Fruit fly (Drosophila melanogaster) whole organism, embryonic: Measurements from ENCODE around the gene CG43796.

Source experiments
- Aef1 ChIP-seq: fragments of 200-800 bp; sonication (Bioruptor generic); IDR thresholded peaks from 3 replicates; pipeline ENCODE4 v1.3.6; 2022; ENCODE audit warnings: missing biosample characterization, missing genetic modification characterization
- CG10274 ChIP-seq: fragments of 200-800 bp; sonication (Bioruptor generic); optimal IDR thresholded peaks from 3 replicates; lab custom pipeline; 2017; ENCODE audit warnings: missing biosample characterization, mild to moderate bottlenecking, missing genetic modification characterization
- CG11093 ChIP-seq: fragments of 200-800 bp; sonication (Bioruptor generic); IDR thresholded peaks from 3 replicates; pipeline ENCODE4 v1.3.6; 2022; ENCODE audit warnings: missing biosample characterization, missing genetic modification characterization
- CG11696 ChIP-seq: fragments of 200-800 bp; sonication (Bioruptor generic); IDR thresholded peaks from 2 replicates; pipeline ENCODE4 v1.3.6; 2022; ENCODE audit warnings: missing biosample characterization, missing genetic modification characterization
- CG12104 ChIP-seq: fragments of 200-800 bp; sonication (Bioruptor generic); optimal IDR thresholded peaks from 3 replicates; lab custom pipeline; 2016; ENCODE audit warnings: missing biosample characterization, missing genetic modification characterization
- CG12769 ChIP-seq: fragments of 200-800 bp; sonication (Bioruptor generic); optimal IDR thresholded peaks from 2 replicates; lab custom pipeline; 2019; ENCODE audit warnings: missing biosample characterization, mild to moderate bottlenecking, missing genetic modification characterization, moderate library complexity
- CG13296 ChIP-seq: fragments of 200-800 bp; sonication (Bioruptor generic); optimal IDR thresholded peaks from 3 replicates; lab custom pipeline; 2018; ENCODE audit warnings: missing biosample characterization, mild to moderate bottlenecking, missing genetic modification characterization
- CG14667 ChIP-seq: fragments of 200-800 bp; sonication (Bioruptor generic); IDR thresholded peaks from 2 replicates; pipeline ENCODE4 v1.3.6; 2022; ENCODE audit warnings: missing biosample characterization, missing genetic modification characterization
- CG17328 ChIP-seq: fragments of 200-800 bp; sonication (Bioruptor generic); IDR thresholded peaks from 2 replicates; pipeline ENCODE4 v1.3.6; 2022; ENCODE audit warnings: missing biosample characterization, missing genetic modification characterization
- CG17912 ChIP-seq: fragments of 200-800 bp; sonication (Bioruptor generic); optimal IDR thresholded peaks from 2 replicates; lab custom pipeline; 2018; ENCODE audit warnings: missing biosample characterization, mild to moderate bottlenecking, missing genetic modification characterization
- CG33213 ChIP-seq: fragments of 200-800 bp; sonication (Bioruptor generic); optimal IDR thresholded peaks from 3 replicates; lab custom pipeline; 2016; ENCODE audit warnings: missing biosample characterization, missing genetic modification characterization
- CG4404 ChIP-seq: fragments of 200-800 bp; sonication (Bioruptor generic); IDR thresholded peaks from 2 replicates; pipeline ENCODE4 v1.3.6; 2022; ENCODE audit warnings: missing biosample characterization, missing genetic modification characterization
- CG6175 ChIP-seq: fragments of 200-800 bp; sonication (Bioruptor generic); IDR thresholded peaks from 3 replicates; pipeline ENCODE4 v1.3.6; 2022; ENCODE audit warnings: missing biosample characterization, missing genetic modification characterization
- CG6689 ChIP-seq: fragments of 200-800 bp; sonication (Bioruptor generic); IDR thresholded peaks from 2 replicates; pipeline ENCODE4 v1.3.6; 2022; ENCODE audit warnings: missing biosample characterization, missing genetic modification characterization
- CG6854 ChIP-seq: fragments of 200-800 bp; sonication (Bioruptor generic); optimal IDR thresholded peaks from 3 replicates; lab custom pipeline; 2017; ENCODE audit warnings: missing biosample characterization, mild to moderate bottlenecking, missing genetic modification characterization
- CG7556 ChIP-seq: fragments of 200-800 bp; sonication (Bioruptor generic); optimal IDR thresholded peaks from 2 replicates; lab custom pipeline; 2017; ENCODE audit warnings: missing biosample characterization, mild to moderate bottlenecking, missing genetic modification characterization
- CG7786 ChIP-seq: fragments of 200-800 bp; sonication (Bioruptor generic); optimal IDR thresholded peaks from 2 replicates; lab custom pipeline; 2016; ENCODE audit warnings: missing biosample characterization, missing genetic modification characterization
- CG9215 ChIP-seq: fragments of 200-800 bp; sonication (Bioruptor generic); IDR thresholded peaks from 2 replicates; pipeline ENCODE4 v1.3.6; 2022; ENCODE audit warnings: missing biosample characterization, missing genetic modification characterization
- CG9727 ChIP-seq: fragments of 200-800 bp; sonication (Bioruptor generic); optimal IDR thresholded peaks from 3 replicates; lab custom pipeline; 2017; ENCODE audit warnings: missing biosample characterization, mild to moderate bottlenecking, missing genetic modification characterization
- Chrac-16 ChIP-seq: fragments of 200-800 bp; sonication (Bioruptor generic); optimal IDR thresholded peaks from 3 replicates; lab custom pipeline; 2016; ENCODE audit warnings: missing biosample characterization, missing genetic modification characterization
- CkIIα-i1 ChIP-seq: fragments of 200-800 bp; sonication (Bioruptor generic); IDR thresholded peaks from 2 replicates; pipeline ENCODE4 v1.3.6; 2022; ENCODE audit warnings: missing biosample characterization, missing genetic modification characterization
- Dfd ChIP-seq, 2 experiments: fragments of >200 bp; optimal IDR thresholded peaks; 2 replicates each; lab custom pipeline; 2017; ENCODE audit warnings: missing biosample characterization in 2 of 2, missing genetic modification characterization in 2 of 2
- Dref ChIP-seq: fragments of 200-800 bp; sonication (Bioruptor generic); IDR thresholded peaks from 2 replicates; pipeline ENCODE4 v1.3.6; 2022; ENCODE audit warnings: missing biosample characterization, missing genetic modification characterization
- Ets65A ChIP-seq: fragments of 200-800 bp; sonication (Bioruptor generic); peaks from one replicate; lab custom pipeline; 2016; ENCODE audit warnings: missing biosample characterization, missing genetic modification characterization
- Optix ChIP-seq: fragments of 200-800 bp; sonication (Bioruptor generic); IDR thresholded peaks from 3 replicates; pipeline ENCODE4 v1.3.6; 2022; ENCODE audit warnings: missing biosample characterization, missing genetic modification characterization
- Six4 ChIP-seq: fragments of 200-800 bp; sonication (Bioruptor generic); optimal IDR thresholded peaks from 2 replicates; lab custom pipeline; 2016; ENCODE audit warnings: missing biosample characterization, missing genetic modification characterization
- Tbp ChIP-seq: fragments of >200 bp; optimal IDR thresholded peaks from 2 replicates; lab custom pipeline; 2018; ENCODE audit warnings: missing biosample characterization, missing genetic modification characterization
- Usf ChIP-seq: fragments of 200-800 bp; sonication (Bioruptor generic); optimal IDR thresholded peaks from 2 replicates; lab custom pipeline; 2017; ENCODE audit warnings: missing genotype, missing biosample characterization, missing genetic modification characterization
- ab ChIP-seq: fragments of 200-800 bp; sonication (Bioruptor generic); optimal IDR thresholded peaks from 2 replicates; lab custom pipeline; 2016; ENCODE audit warnings: missing biosample characterization, missing genetic modification characterization
- al ChIP-seq: fragments of 200-800 bp; sonication (Bioruptor generic); IDR thresholded peaks from 2 replicates; pipeline ENCODE4 v1.3.6; 2022; ENCODE audit warnings: missing biosample characterization, missing genetic modification characterization
- cad ChIP-seq: fragments of >200 bp; optimal IDR thresholded peaks from 2 replicates; lab custom pipeline; 2017; ENCODE audit warnings: missing biosample characterization, missing genetic modification characterization
- cato ChIP-seq: fragments of 200-800 bp; sonication (Bioruptor generic); optimal IDR thresholded peaks from 2 replicates; lab custom pipeline; 2016; ENCODE audit warnings: missing biosample characterization, missing genetic modification characterization, borderline replicate concordance
- chn ChIP-seq: fragments of 200-800 bp; sonication (Bioruptor generic); optimal IDR thresholded peaks from 2 replicates; lab custom pipeline; 2016; ENCODE audit warnings: missing biosample characterization, missing genetic modification characterization
- ci ChIP-seq: fragments of 200-800 bp; sonication (Bioruptor generic); IDR thresholded peaks from 3 replicates; pipeline ENCODE4 v1.3.6; 2022; ENCODE audit warnings: missing biosample characterization, missing genetic modification characterization
- crc ChIP-seq: fragments of 200-800 bp; sonication (Bioruptor generic); optimal IDR thresholded peaks from 2 replicates; lab custom pipeline; 2016; ENCODE audit warnings: missing biosample characterization, missing genetic modification characterization
- dimm ChIP-seq: fragments of 200-800 bp; sonication (Bioruptor generic); IDR thresholded peaks from 2 replicates; pipeline ENCODE4 v1.3.6; 2022; ENCODE audit warnings: missing biosample characterization, missing genetic modification characterization
- dmrt11E ChIP-seq: fragments of 200-800 bp; sonication (Bioruptor generic); optimal IDR thresholded peaks from 3 replicates; lab custom pipeline; 2018; ENCODE audit warnings: missing biosample characterization, mild to moderate bottlenecking, missing genetic modification characterization, moderate library complexity
- gem ChIP-seq: fragments of 200-800 bp; sonication (Bioruptor generic); optimal IDR thresholded peaks from 2 replicates; lab custom pipeline; 2019; ENCODE audit warnings: missing biosample characterization, mild to moderate bottlenecking, missing genetic modification characterization, moderate library complexity
- ham ChIP-seq: fragments of 200-800 bp; sonication (Bioruptor generic); IDR thresholded peaks from 2 replicates; pipeline ENCODE4 v1.3.6; 2022; ENCODE audit warnings: missing biosample characterization, missing genetic modification characterization
- hth ChIP-seq: fragments of >200 bp; optimal IDR thresholded peaks from 2 replicates; lab custom pipeline; 2017; ENCODE audit warnings: inconsistent platforms
- jigr1 ChIP-seq: fragments of 200-800 bp; sonication (Bioruptor generic); IDR thresholded peaks from 3 replicates; pipeline ENCODE4 v1.3.6; 2022; ENCODE audit warnings: missing biosample characterization, missing genetic modification characterization
- luna ChIP-seq: fragments of 200-800 bp; sonication (Bioruptor generic); optimal IDR thresholded peaks from 2 replicates; lab custom pipeline; 2016; ENCODE audit warnings: missing biosample characterization, missing genetic modification characterization
- nmo ChIP-seq: fragments of 200-800 bp; sonication (Bioruptor generic); optimal IDR thresholded peaks from 2 replicates; lab custom pipeline; 2018; ENCODE audit warnings: missing biosample characterization, mild to moderate bottlenecking, missing genetic modification characterization, moderate library complexity
- oc ChIP-seq: fragments of 200-800 bp; sonication (Bioruptor generic); optimal IDR thresholded peaks from 2 replicates; lab custom pipeline; 2018; ENCODE audit warnings: missing biosample characterization, mild to moderate bottlenecking, missing genetic modification characterization, moderate library complexity
- pb ChIP-seq: fragments of 200-800 bp; sonication (Bioruptor generic); optimal IDR thresholded peaks from 3 replicates; lab custom pipeline; 2016; ENCODE audit warnings: missing biosample characterization, missing genetic modification characterization
- peb ChIP-seq: fragments of 200-800 bp; sonication (Bioruptor generic); IDR thresholded peaks from 2 replicates; pipeline ENCODE4 v1.3.6; 2022; ENCODE audit warnings: missing biosample characterization, missing genetic modification characterization
- pfk ChIP-seq: fragments of 200-800 bp; sonication (Bioruptor generic); optimal IDR thresholded peaks from 2 replicates; lab custom pipeline; 2018; ENCODE audit warnings: missing biosample characterization, mild to moderate bottlenecking, missing genetic modification characterization, moderate library complexity
- ro ChIP-seq: fragments of 200-800 bp; sonication (Bioruptor generic); IDR thresholded peaks from 2 replicates; pipeline ENCODE4 v1.3.6; 2022; ENCODE audit warnings: missing biosample characterization, missing genetic modification characterization
- shn ChIP-seq: fragments of 200-800 bp; sonication (Bioruptor generic); optimal IDR thresholded peaks from 3 replicates; lab custom pipeline; 2016; ENCODE audit warnings: missing biosample characterization, missing genetic modification characterization
- sob ChIP-seq: fragments of 200-800 bp; sonication (Bioruptor generic); IDR thresholded peaks from 2 replicates; pipeline ENCODE4 v1.3.6; 2022; ENCODE audit warnings: missing biosample characterization, missing genetic modification characterization
- ssp ChIP-seq: fragments of 200-800 bp; sonication (Bioruptor generic); IDR thresholded peaks from 2 replicates; pipeline ENCODE4 v1.3.6; 2022; ENCODE audit warnings: missing biosample characterization, missing genetic modification characterization
- tll ChIP-seq, 2 experiments: fragments of 200-800 bp in 1 of 2; fragments of >200 bp in 1 of 2; sonication (Bioruptor generic) in 1 of 2; optimal IDR thresholded peaks; 2 replicates each; lab custom pipeline; 2017 to 2019; ENCODE audit warnings: missing biosample characterization in 2 of 2, missing genetic modification characterization in 2 of 2, mild to moderate bottlenecking in 1 of 2, moderate library complexity in 1 of 2
- tx ChIP-seq: fragments of 200-800 bp; sonication (Bioruptor generic); optimal IDR thresholded peaks from 2 replicates; lab custom pipeline; 2016; ENCODE audit warnings: missing biosample characterization, missing genetic modification characterization

CG43796 gene

dm6 chr2L:8473448-8473847 is 8.7 kb upstream of the CG43796 start (continued):
- peak; percentile 10 for TF ChIP-seq oc (tag; lab: Kevin White, UChicago)
- no peak for TF ChIP-seq Aef1
- TF ChIP-seq CG6689 = peak; percentile 69
- no peak for TF ChIP-seq cato (GFP tag; lab: Kevin White, UChicago)
- TF ChIP-seq Usf = no peak
- peak; percentile 47; the same call in 1 of the 3 replicates for TF ChIP-seq Optix (GFP tag; lab: Robert Waterston, UW)
- TF ChIP-seq Dfd (GFP tag; optimal IDR thresholded peaks at IDR 0.05; lab: Kevin White, UChicago) = no peak
- TF ChIP-seq Chrac-16 (GFP tag; lab: Kevin White, UChicago) = peak; percentile 0
- TF ChIP-seq CG17912 (GFP tag; lab: Kevin White, UChicago) = no peak
- no peak for TF ChIP-seq Dref
- peak; percentile 13 for TF ChIP-seq CG33213 (GFP tag; lab: Kevin White, UChicago)
- TF ChIP-seq CG4404 = no peak
- no peak for TF ChIP-seq shn (GFP tag; lab: Kevin White, UChicago)
- no peak for TF ChIP-seq al (GFP tag; lab: Robert Waterston, UW)
- peak; percentile 71 for TF ChIP-seq CG17328 (GFP tag; lab: Robert Waterston, UW)
- peak; percentile 85 for TF ChIP-seq Ets65A (GFP tag; lab: Kevin White, UChicago)
- no peak for TF ChIP-seq ham (GFP tag; lab: Robert Waterston, UW)
- no peak for TF ChIP-seq CG13296
- TF ChIP-seq CG9727 (GFP tag; lab: Kevin White, UChicago) = peak; percentile 66
- TF ChIP-seq chn (GFP tag; lab: Kevin White, UChicago) = no peak
- peak; percentile 42; the same call in 1 of the 2 replicates for TF ChIP-seq dimm (GFP tag; lab: Robert Waterston, UW)
- TF ChIP-seq CG11696 (GFP tag; lab: Robert Waterston, UW) = peak; percentile 55
- no peak for TF ChIP-seq luna
- no peak for TF ChIP-seq Tbp (GFP tag; lab: Kevin White, UChicago)
- peak; percentile 83 for TF ChIP-seq ci (GFP tag; lab: Robert Waterston, UW)
- no peak for TF ChIP-seq crc (GFP tag; lab: Kevin White, UChicago)
- TF ChIP-seq CkIIα-i1 (GFP tag; lab: Robert Waterston, UW) = no peak
- TF ChIP-seq CG11093 = peak; percentile 43; the same call in 1 of the 3 replicates
- peak; percentile 62 for TF ChIP-seq nmo (GFP tag; lab: Kevin White, UChicago)
- no peak for TF ChIP-seq cad
- TF ChIP-seq dmrt11E (tag; lab: Kevin White, UChicago) = peak; percentile 68
- TF ChIP-seq Six4 = peak; percentile 8
- TF ChIP-seq gem (tag; lab: Kevin White, UChicago) = peak; percentile 66
- no peak for TF ChIP-seq tll (GFP tag; optimal IDR thresholded peaks at IDR 0.05; lab: Kevin White, UChicago)
- TF ChIP-seq ro (GFP tag; lab: Robert Waterston, UW) = no peak
- TF ChIP-seq CG10274 (GFP tag; lab: Kevin White, UChicago) = no peak
- peak; percentile 51; the same call in 1 of the 2 replicates for TF ChIP-seq CG9215 (GFP tag; lab: Robert Waterston, UW)
- TF ChIP-seq CG6854 (GFP tag; lab: Kevin White, UChicago) = no peak
- TF ChIP-seq CG14667 (GFP tag; lab: Robert Waterston, UW) = peak; percentile 61
- no peak for TF ChIP-seq CG12769 (tag; lab: Kevin White, UChicago)
- TF ChIP-seq CG12104 (GFP tag; lab: Kevin White, UChicago) = peak; percentile 8
- no peak for TF ChIP-seq ab (GFP tag; lab: Kevin White, UChicago)
- TF ChIP-seq ssp (GFP tag; lab: Robert Waterston, UW) = peak; percentile 45; the same call in 1 of the 2 replicates
- TF ChIP-seq hth (lab: Kevin White, UChicago) = no peak
- TF ChIP-seq pfk (GFP tag; lab: Kevin White, UChicago) = no peak
- TF ChIP-seq pb (GFP tag; lab: Kevin White, UChicago) = no peak
- TF ChIP-seq peb = peak; percentile 38; the same call in 1 of the 2 replicates
- no peak for TF ChIP-seq CG7786 (GFP tag; lab: Kevin White, UChicago)
- TF ChIP-seq sob (GFP tag; lab: Robert Waterston, UW) = peak; percentile 53; the same call in 1 of the 2 replicates
- peak; percentile 48 for TF ChIP-seq CG7556 (GFP tag; lab: Kevin White, UChicago)
- no peak for TF ChIP-seq jigr1
- no peak for TF ChIP-seq tx (GFP tag; lab: Kevin White, UChicago)
- TF ChIP-seq CG6175 = no peak
